Worm (Caenorhabditis elegans) whole organism, L3 larva: Measurements from ENCODE around the gene F07D3.3.

ENCODE experiments used
- ama-1 ChIP-seq: fragments of 150-350 bp; optimal IDR thresholded peaks from 2 replicates; lab custom pipeline; 2018
- daf-12 ChIP-seq: fragments of 150-350 bp; optimal IDR thresholded peaks from 2 replicates; lab custom pipeline; 2014; ENCODE audit warnings: missing biosample characterization, missing genetic modification reagents, missing genetic modification characterization
- fkh-10 ChIP-seq: sonication (generic microtip); optimal IDR thresholded peaks from 2 replicates; lab custom pipeline; 2017; ENCODE audit warnings: missing biosample characterization, missing genetic modification reagents, missing genetic modification characterization
- lin-15B ChIP-seq: fragments of 150-350 bp; optimal IDR thresholded peaks from 2 replicates; lab custom pipeline; 2014; ENCODE audit warnings: missing biosample characterization, missing genetic modification characterization
- lsy-12 ChIP-seq: sonication (generic microtip); optimal IDR thresholded peaks from 2 replicates; lab custom pipeline; 2016; ENCODE audit warnings: mild to moderate bottlenecking, missing genetic modification characterization, missing compliant biosample characterization
- mdl-1 ChIP-seq: fragments of 150-350 bp; optimal IDR thresholded peaks from 2 replicates; lab custom pipeline; 2014; ENCODE audit warnings: missing biosample characterization, missing genetic modification characterization
- nhr-237 ChIP-seq: fragments of 150-350 bp; optimal IDR thresholded peaks from 2 replicates; lab custom pipeline; 2014; ENCODE audit warnings: missing biosample characterization, missing genetic modification characterization

ce11 chrV:9441046-9441445 lies 21.5 kb downstream of the F07D3.3 start:
- TF ChIP-seq mdl-1 (no peak), fkh-10 (GFP tag; lab: Kevin White, UChicago) (no peak), daf-12 (no peak), nhr-237 (tag; lab: Kevin White, UChicago) (no peak), lin-15B (tag; lab: Kevin White, UChicago) (no peak), lsy-12 (tag; lab: Kevin White, UChicago) (no peak), ama-1 (lab: Kevin White, UChicago) (no peak)
